Worm (Caenorhabditis elegans) whole organism, late embryonic: ENCODE results near the gene idpp-7.

Source experiments
- F13H6.1 ChIP-seq: sonication (generic microtip); optimal IDR thresholded peaks from 2 replicates; lab custom pipeline; 2016; ENCODE audit warnings: missing genetic modification characterization, missing compliant biosample characterization
- Y22D7AL.16 ChIP-seq: sonication (generic microtip); optimal IDR thresholded peaks from 2 replicates; lab custom pipeline; 2016; ENCODE audit warnings: missing genetic modification characterization, missing compliant biosample characterization
- ama-1 ChIP-seq: fragments of 150-350 bp; optimal IDR thresholded peaks from 2 replicates; lab custom pipeline; 2014
- ceh-14 ChIP-seq: sonication (generic microtip); optimal IDR thresholded peaks from 2 replicates; lab custom pipeline; 2016; ENCODE audit warnings: missing genotype, missing genetic modification characterization, missing compliant biosample characterization
- pag-3 ChIP-seq: sonication (generic microtip); optimal IDR thresholded peaks from 2 replicates; lab custom pipeline; 2016; ENCODE audit warnings: missing compliant biosample characterization, missing genetic modification characterization, borderline replicate concordance
- pha-4 ChIP-seq: fragments of 150-350 bp; optimal IDR thresholded peaks from 2 replicates; lab custom pipeline; 2018; ENCODE audit warnings: missing biosample characterization, missing genetic modification reagents, missing genetic modification characterization
- syd-9 ChIP-seq: sonication (generic microtip); optimal IDR thresholded peaks from 2 replicates; lab custom pipeline; 2016; ENCODE audit warnings: mild to moderate bottlenecking, missing genetic modification characterization, moderate library complexity, missing compliant biosample characterization
- unc-3 ChIP-seq, 2 experiments: fragments of 200-800 bp in 1 of 2; sonication (Bioruptor generic) in 1 of 2; sonication (generic microtip) in 1 of 2; conservative IDR thresholded peaks in 1 of 2; optimal IDR thresholded peaks in 1 of 2; 2 replicates each; pipeline versions ENCODE4 v1.3.6 to Lab custom; 2016 to 2022; ENCODE audit warnings: missing compliant biosample characterization in 2 of 2, missing genetic modification characterization in 2 of 2, missing genetic modification reagents in 1 of 2

DNA sequence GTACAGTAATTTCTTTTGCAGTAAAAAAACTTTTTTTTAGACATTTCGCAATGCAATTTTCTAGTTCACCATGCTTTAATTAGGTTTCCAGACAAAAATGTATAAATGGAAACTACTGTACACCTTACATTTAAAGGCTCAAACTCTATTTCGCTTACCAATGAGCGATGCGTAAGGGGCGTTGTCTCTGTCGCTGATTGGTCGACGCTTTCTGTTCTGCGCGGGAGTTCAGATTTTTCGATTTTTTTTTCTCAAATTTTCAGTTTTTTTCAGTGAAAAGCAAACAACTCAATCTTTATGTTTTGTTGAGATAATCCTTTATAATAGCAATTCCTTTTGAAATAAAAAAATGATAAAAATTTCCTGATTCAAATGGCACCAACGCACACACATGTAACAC lies 34.4 kb downstream of the idpp-7 start:
- TF ChIP-seq syd-9 (tag; lab: Kevin White, UChicago) (no peak), F13H6.1 (no peak), pag-3 (no peak), Y22D7AL.16 (tag; lab: Kevin White, UChicago) (no peak), pha-4 (no peak), ceh-14 (tag; lab: Kevin White, UChicago) (no peak), ama-1 (lab: Kevin White, UChicago) (no peak), unc-3 (GFP tag; conservative IDR thresholded peaks at IDR 0.05; lab: Robert Waterston, UW) (no peak), unc-3 (tag; optimal IDR thresholded peaks at IDR 0.05; lab: Kevin White, UChicago) (no peak)
